Fruit fly (Drosophila melanogaster) Kc167 (cell line): ENCODE data around the gene Cyp4ae1.

Experiments
- Myc ChIP-seq: fragments of >200 bp; optimal IDR thresholded peaks from 2 replicates; lab custom pipeline; 2017; ENCODE audit warnings: missing external identifiers
- Sin3A ChIP-seq: fragments of >200 bp; optimal IDR thresholded peaks from 2 replicates; lab custom pipeline; 2018; ENCODE audit warnings: missing external identifiers
- h ChIP-seq: fragments of >200 bp; optimal IDR thresholded peaks from 3 replicates; lab custom pipeline; 2018; ENCODE audit warnings: missing external identifiers
- insv ChIP-seq: fragments of >200 bp; optimal IDR thresholded peaks from 3 replicates; lab custom pipeline; 2018; ENCODE audit warnings: missing external identifiers
- psq ChIP-seq: fragments of >200 bp; optimal IDR thresholded peaks from 2 replicates; lab custom pipeline; 2017; ENCODE audit warnings: missing external identifiers
- ttk ChIP-seq: sonication (Bioruptor generic); optimal IDR thresholded peaks from 2 replicates; lab custom pipeline; 2017; ENCODE audit warnings: missing external identifiers

Cyp4ae1 gene

DNA sequence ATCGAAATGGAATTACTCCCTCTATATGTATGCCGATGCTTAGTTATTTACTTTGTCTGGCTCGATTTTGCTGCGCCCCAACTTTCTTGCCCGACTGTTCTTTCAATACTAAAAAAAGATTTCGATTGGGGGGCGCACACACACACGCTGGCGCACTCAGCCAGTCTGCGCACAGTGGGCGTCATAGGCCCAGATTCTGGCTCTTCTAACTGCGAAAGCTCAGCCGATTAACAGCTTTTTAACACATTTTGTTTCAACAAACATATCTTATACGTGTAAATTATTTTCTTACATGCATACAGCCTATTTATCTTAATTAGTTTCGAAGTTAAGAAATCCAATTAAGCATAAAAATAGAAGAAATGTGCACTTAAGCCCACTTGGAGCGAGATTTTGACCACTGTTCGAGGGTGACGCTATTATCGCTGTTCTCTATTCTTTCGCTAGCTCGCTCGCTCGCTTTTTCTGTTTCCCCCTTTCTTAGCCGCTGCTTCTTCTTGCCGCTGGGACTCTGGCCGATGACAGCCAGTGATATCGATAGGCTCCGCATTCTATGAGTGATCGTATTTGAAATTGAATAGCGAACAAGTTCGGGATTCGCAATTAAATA, 43.5 kb downstream of the Cyp4ae1 start, which contains the start of gene Vinc:
Vinc (minus strand) TSS at position 387 of the 610 bp plus-strand sequence.
- TF ChIP-seq Sin3A (lab: Kevin White, UChicago) (no peak), Myc (lab: Kevin White, UChicago) (no peak), psq (no peak), ttk (lab: Kevin White, UChicago) (no peak), h (lab: Kevin White, UChicago) (no peak)

- TF ChIP-seq Sin3A (lab: Kevin White, UChicago) (no peak), ttk (lab: Kevin White, UChicago) (no peak), insv (no peak), psq (no peak), Myc (lab: Kevin White, UChicago) (no peak), h (lab: Kevin White, UChicago) (no peak)
These were observed 44.6 kb downstream of the Cyp4ae1 start, which contains the start of gene CG14052 for dm6 chrX:2223454-2223853. TSS of gene CG14052 (plus strand) at chrX:2223754.

DNA sequence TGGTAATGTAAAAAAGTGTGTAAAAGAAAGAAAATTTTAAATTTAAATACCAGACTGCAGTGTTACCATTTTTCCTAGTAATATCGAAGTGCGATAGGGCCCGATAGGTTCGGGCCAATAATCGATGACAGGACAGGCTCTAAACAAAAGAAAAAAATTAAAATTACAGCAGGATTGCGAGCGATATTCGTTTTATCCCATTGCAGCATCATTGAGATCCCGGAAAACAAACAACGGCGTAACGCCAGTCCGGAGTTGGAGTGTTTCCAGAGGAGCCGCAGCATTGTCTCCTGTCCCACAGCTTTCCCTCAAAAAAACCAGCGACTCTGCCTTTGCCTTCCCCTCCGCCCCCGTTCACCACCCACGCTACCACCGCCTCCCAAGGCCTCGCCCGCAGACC, 46.3 kb downstream of the Cyp4ae1 start, which contains the start of gene pcx:
pcx (plus strand) TSS at position 159 of the 400 bp plus-strand sequence.
- no peak for TF ChIP-seq Myc (lab: Kevin White, UChicago)
- no peak for TF ChIP-seq insv
- TF ChIP-seq Sin3A (lab: Kevin White, UChicago), result no peak
- no peak for TF ChIP-seq ttk (lab: Kevin White, UChicago)
- no peak for TF ChIP-seq h (lab: Kevin White, UChicago)
